Fruit fly (Drosophila melanogaster): Measurements from ENCODE around the gene CG12971.

DNA sequence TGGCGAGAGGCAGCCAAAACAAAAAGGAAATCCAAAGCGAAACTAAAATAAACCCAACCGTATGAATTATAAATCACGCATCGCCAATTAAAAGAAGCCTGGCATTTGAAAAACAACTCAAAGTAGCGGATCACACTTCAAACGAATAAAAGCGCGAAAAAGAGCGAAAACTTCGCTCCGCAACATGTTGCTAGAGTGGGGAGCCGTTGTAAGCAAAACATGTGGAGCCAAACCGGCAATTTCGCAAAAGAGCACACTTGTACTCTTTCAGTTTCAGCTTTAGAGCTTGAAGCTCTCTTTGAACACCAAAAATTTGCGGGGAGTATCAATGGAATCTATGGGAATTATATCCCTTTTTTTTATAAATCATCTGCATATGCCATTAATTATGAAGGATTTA, 25.5 kb upstream of the CG12971 start:
- TF ChIP-seq Myc (optimal IDR thresholded peaks at IDR 0.05): no peak
- no peak for TF ChIP-seq h (optimal IDR thresholded peaks at IDR 0.05)
- TF ChIP-seq psq (optimal IDR thresholded peaks at IDR 0.05): no peak

Measured in Kc167 (cell line).